Worm (Caenorhabditis elegans): Measurements from ENCODE around the gene srh-39.

The srh-39 gene

DNA sequence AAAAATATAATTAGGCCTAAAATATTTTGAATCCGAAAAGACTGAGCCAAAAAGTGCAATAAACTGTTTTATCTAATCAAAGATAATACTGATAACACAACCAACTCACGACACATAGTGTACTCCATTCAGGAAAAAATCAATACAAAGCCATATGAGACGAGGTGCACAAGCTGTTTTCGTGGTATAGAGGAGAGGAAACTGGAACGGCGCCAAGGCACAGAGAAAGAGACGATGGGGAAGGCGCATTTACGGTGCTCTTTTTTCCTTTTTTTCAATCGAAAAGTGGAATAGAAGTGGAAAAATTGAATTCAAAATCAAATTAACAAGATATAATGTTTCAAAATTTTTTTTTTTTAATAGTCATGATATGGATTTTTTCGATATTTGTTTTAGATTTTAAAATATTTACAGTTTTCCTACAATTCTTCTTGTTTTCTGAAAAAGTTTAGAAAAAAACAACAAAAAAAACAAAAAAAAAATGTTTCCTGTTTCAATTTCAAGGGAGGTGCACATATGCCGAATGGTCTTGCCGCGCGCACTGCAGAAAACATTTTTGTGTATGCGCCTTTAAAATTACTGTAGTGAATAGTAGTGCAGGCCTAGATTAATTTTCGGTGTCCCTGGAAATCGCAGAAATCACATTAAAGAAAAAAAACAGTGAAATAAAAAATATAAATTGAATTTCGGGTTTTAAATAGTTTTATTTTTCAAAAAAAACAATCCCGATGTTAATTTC, 6.8 kb downstream of the srh-39 start, which contains the start of gene B0228.7:
B0228.7 (minus strand) TSS at position 627 of the 739 bp plus-strand sequence.
- TF ChIP-seq ceh-48 (tag; optimal IDR thresholded peaks at IDR 0.05), result no peak
- peak; percentile 48 for TF ChIP-seq elt-2 (tag; optimal IDR thresholded peaks at IDR 0.05)

DNA sequence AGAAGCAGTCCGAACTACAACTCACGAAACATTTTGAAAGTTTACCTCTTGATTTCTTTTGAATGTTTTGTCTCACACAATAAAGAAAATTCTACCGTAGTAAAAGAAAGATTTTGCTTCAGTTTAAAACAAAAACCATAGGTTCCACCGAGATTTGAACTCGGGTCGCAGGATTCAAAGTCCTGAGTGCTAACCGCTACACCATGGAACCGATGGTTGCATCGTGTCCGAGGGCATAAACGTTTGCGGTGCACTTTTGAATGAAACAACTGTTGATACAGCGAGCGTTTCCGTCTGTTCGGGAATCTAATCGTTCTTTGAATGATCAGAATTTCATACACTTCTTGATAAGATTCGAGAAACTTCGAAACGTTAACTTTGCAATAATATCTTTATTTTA, 8.5 kb downstream of the srh-39 start:
- TF ChIP-seq ahr-1 (tag; optimal IDR thresholded peaks at IDR 0.05) (no peak), tbx-2 (tag; optimal IDR thresholded peaks at IDR 0.05) (no peak), ceh-2 (tag; optimal IDR thresholded peaks at IDR 0.05) (no peak), lin-11 (tag; optimal IDR thresholded peaks at IDR 0.05) (no peak), unc-42 (tag; optimal IDR thresholded peaks at IDR 0.05) (no peak), ets-4 (tag; optimal IDR thresholded peaks at IDR 0.05) (no peak), fkh-6 (tag; optimal IDR thresholded peaks at IDR 0.05) (no peak), ceh-48 (tag; optimal IDR thresholded peaks at IDR 0.05) (no peak), C38D4.7 (GFP tag; optimal IDR thresholded peaks at IDR 0.05) (peak; percentile 22), lim-6 (tag; optimal IDR thresholded peaks at IDR 0.05) (no peak), che-1 (tag; optimal IDR thresholded peaks at IDR 0.05) (peak; percentile 45), hlh-15 (tag; optimal IDR thresholded peaks at IDR 0.05) (no peak), ceh-18 (tag; optimal IDR thresholded peaks at IDR 0.05) (no peak), ref-2 (tag; optimal IDR thresholded peaks at IDR 0.05) (peak; percentile 8), ceh-9 (tag; optimal IDR thresholded peaks at IDR 0.05) (no peak), ceh-24 (tag; optimal IDR thresholded peaks at IDR 0.05) (no peak), madf-2 (tag; optimal IDR thresholded peaks at IDR 0.05) (no peak), syd-9 (tag; optimal IDR thresholded peaks at IDR 0.05) (no peak), ceh-14 (tag; optimal IDR thresholded peaks at IDR 0.05) (no peak), nfya-1 (tag; optimal IDR thresholded peaks at IDR 0.05) (peak; percentile 17), ztf-16 (tag; optimal IDR thresholded peaks at IDR 0.05) (no peak), sdc-2 (tag; optimal IDR thresholded peaks at IDR 0.05) (no peak), unc-3 (GFP tag; conservative IDR thresholded peaks at IDR 0.05) (no peak), unc-3 (tag; optimal IDR thresholded peaks at IDR 0.05) (no peak), elt-2 (tag; optimal IDR thresholded peaks at IDR 0.05) (peak; percentile 53), fkh-10 (GFP tag; optimal IDR thresholded peaks at IDR 0.05) (no peak), mec-3 (tag; optimal IDR thresholded peaks at IDR 0.05; ENCODE audit: borderline replicate concordance) (no peak), pax-1 (tag; optimal IDR thresholded peaks at IDR 0.05) (no peak), zip-5 (tag; optimal IDR thresholded peaks at IDR 0.05) (no peak), hlh-13 (GFP tag; optimal IDR thresholded peaks at IDR 0.05) (no peak), pqm-1 (tag; optimal IDR thresholded peaks at IDR 0.05) (no peak), dve-1 (tag; optimal IDR thresholded peaks at IDR 0.05) (peak; percentile 46), ceh-6 (GFP tag; optimal IDR thresholded peaks at IDR 0.05) (peak; percentile 2), tbx-7 (tag; optimal IDR thresholded peaks at IDR 0.05) (no peak), fax-1 (tag; optimal IDR thresholded peaks at IDR 0.05) (no peak), ceh-34 (tag; optimal IDR thresholded peaks at IDR 0.05) (no peak)

DNA sequence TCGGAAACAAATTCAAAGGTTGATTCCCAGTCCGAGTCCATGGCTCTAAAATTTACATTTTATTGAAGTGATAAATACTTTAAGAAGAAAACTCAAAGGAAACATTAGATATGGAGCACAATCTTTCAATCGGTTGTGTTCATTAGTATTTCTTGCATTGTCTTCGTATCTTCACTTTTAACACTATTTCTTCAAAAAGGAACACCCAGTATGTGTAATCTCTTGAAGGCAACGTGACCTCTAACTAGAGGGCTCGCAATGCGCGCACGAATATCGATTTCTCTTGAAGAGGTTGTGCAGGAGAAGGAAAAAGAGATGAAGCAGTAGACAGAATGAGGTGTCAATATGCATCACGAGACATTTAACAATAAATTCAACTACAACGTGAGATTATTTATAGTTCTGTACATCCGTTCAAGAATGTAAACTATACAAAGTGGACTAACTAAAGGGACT, 10.2 kb downstream of the srh-39 start, which contains the start of the genes B0228.6 and B0228.1:
B0228.6 (minus strand) TSS at position 51 of the 456 bp plus-strand sequence.
B0228.1 (plus strand) TSS at position 228 of the 456 bp plus-strand sequence.
- no peak for TF ChIP-seq ceh-9 (tag; optimal IDR thresholded peaks at IDR 0.05)
- TF ChIP-seq nfya-1 (tag; optimal IDR thresholded peaks at IDR 0.05), result peak; percentile 26
- TF ChIP-seq ceh-19 (GFP tag; optimal IDR thresholded peaks at IDR 0.05), result no peak
- no peak for TF ChIP-seq elt-2 (tag; optimal IDR thresholded peaks at IDR 0.05)
- no peak for TF ChIP-seq dve-1 (tag; optimal IDR thresholded peaks at IDR 0.05)
- TF ChIP-seq ztf-16 (tag; optimal IDR thresholded peaks at IDR 0.05), result no peak
- no peak for TF ChIP-seq madf-2 (tag; optimal IDR thresholded peaks at IDR 0.05)
- no peak for TF ChIP-seq ceh-18 (tag; optimal IDR thresholded peaks at IDR 0.05)
- peak; percentile 55 for TF ChIP-seq unc-55 (GFP tag; optimal IDR thresholded peaks at IDR 0.05)
- no peak for TF ChIP-seq unc-86 (tag; optimal IDR thresholded peaks at IDR 0.05)
- TF ChIP-seq ref-2 (tag; optimal IDR thresholded peaks at IDR 0.05), result no peak
- TF ChIP-seq fkh-6 (tag; optimal IDR thresholded peaks at IDR 0.05), result no peak
- peak; percentile 76 for TF ChIP-seq hlh-30 (tag; optimal IDR thresholded peaks at IDR 0.05; ENCODE audit: insufficient read depth)
- TF ChIP-seq nhr-232 (tag; optimal IDR thresholded peaks at IDR 0.05), result no peak
- TF ChIP-seq pha-2 (tag; optimal IDR thresholded peaks at IDR 0.05), result no peak
- no peak for TF ChIP-seq gmeb-2 (tag; optimal IDR thresholded peaks at IDR 0.05)
- TF ChIP-seq ceh-6 (GFP tag; optimal IDR thresholded peaks at IDR 0.05), result no peak
- no peak for TF ChIP-seq sox-4 (tag; optimal IDR thresholded peaks at IDR 0.05)
- TF ChIP-seq mec-3 (tag; optimal IDR thresholded peaks at IDR 0.05; ENCODE audit: borderline replicate concordance), result no peak
- TF ChIP-seq ceh-34 (tag; optimal IDR thresholded peaks at IDR 0.05), result no peak
- peak; percentile 27 for TF ChIP-seq unc-42 (tag; optimal IDR thresholded peaks at IDR 0.05)
- TF ChIP-seq zip-5 (tag; optimal IDR thresholded peaks at IDR 0.05), result no peak
- TF ChIP-seq lim-6 (tag; optimal IDR thresholded peaks at IDR 0.05), result no peak
- no peak for TF ChIP-seq C38D4.7 (GFP tag; optimal IDR thresholded peaks at IDR 0.05)
- TF ChIP-seq rnt-1 (tag; optimal IDR thresholded peaks at IDR 0.05), result no peak
- TF ChIP-seq C08G9.2 (tag; optimal IDR thresholded peaks at IDR 0.05), result no peak
- no peak for TF ChIP-seq tbx-7 (tag; optimal IDR thresholded peaks at IDR 0.05)
- TF ChIP-seq F13H6.1 (tag; optimal IDR thresholded peaks at IDR 0.05), result no peak

All from whole organism, late embryonic.